Fruit fly (Drosophila melanogaster): ENCODE data around the gene srw.

The srw gene

DNA sequence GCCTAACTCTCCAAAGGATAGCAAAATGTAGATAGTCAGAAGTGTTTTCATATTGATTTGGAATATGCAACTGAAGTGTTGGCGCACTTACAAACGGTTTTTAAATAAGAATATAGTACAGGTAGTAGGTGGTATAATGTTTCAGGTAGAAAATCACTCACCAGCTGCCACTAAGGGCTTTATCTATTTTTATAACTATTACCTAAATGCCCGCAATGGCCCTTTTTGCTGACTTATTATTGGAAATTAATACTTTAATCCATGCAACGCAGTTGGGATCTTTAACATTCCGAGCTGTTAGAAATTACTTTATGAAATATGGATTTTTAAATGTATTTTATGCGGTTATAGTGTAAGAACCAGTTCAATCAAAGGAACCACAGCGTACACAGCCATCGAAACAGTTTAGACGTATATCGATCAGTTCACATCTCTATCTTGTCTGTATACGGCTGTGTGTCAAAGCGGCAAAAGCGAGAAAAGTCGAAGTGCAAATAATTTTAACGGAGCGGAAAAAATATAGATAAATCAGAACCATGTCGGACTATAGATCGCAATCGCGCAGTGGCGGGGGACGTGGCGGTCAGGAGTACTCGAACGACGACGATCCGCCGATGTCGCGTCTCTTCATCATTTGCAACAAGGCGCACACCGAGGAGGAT lies at the start of gene srw, which contains the start of gene CG1316 (continued):
- TF ChIP-seq ind (GFP tag; optimal IDR thresholded peaks at IDR 0.05) (no peak), pzg (GFP tag; optimal IDR thresholded peaks at IDR 0.05) (peak; percentile 60), MBD-R2 (GFP tag; IDR thresholded peaks at IDR 0.05) (peak; percentile 75), yki (optimal IDR thresholded peaks at IDR 0.05) (no peak), Rfx (GFP tag; IDR thresholded peaks at IDR 0.05) (0 out of 2 replicates have a peak, but pooled peaks have one; percentile 38), CG17829 (tag; optimal IDR thresholded peaks at IDR 0.05) (peak; percentile 21), peb (GFP tag; IDR thresholded peaks at IDR 0.05) (no peak), CG8281 (tag; optimal IDR thresholded peaks at IDR 0.05) (no peak), kah (GFP tag; optimal IDR thresholded peaks at IDR 0.05) (no peak), CG8290 (GFP tag; optimal IDR thresholded peaks at IDR 0.05) (no peak), CG8290 (tag; optimal IDR thresholded peaks at IDR 0.05) (no peak), CG2116 (GFP tag; optimal IDR thresholded peaks at IDR 0.05) (peak; percentile 53), tll (GFP tag; optimal IDR thresholded peaks at IDR 0.05) (no peak), CG6791 (GFP tag; IDR thresholded peaks at IDR 0.05; ENCODE audit: partially characterized antibody) (peak; percentile 8; the same call in 1 of the 3 replicates), CG31441 (GFP tag; IDR thresholded peaks at IDR 0.05) (no peak), Sry-δ (GFP tag; optimal IDR thresholded peaks at IDR 0.05) (peak; percentile 81), CG10959 (GFP tag; IDR thresholded peaks at IDR 0.05) (no peak), CG11695 (GFP tag; IDR thresholded peaks at IDR 0.05) (no peak), CG14014 (GFP tag; IDR thresholded peaks at IDR 0.05) (no peak), Doc3 (GFP tag; IDR thresholded peaks at IDR 0.05; ENCODE audit: partially characterized antibody) (0 out of 3 replicates have a peak, but pooled peaks have one; percentile 16), Pdp1 (GFP tag; optimal IDR thresholded peaks at IDR 0.05) (no peak), row (GFP tag; IDR thresholded peaks at IDR 0.05) (peak; percentile 55; the same call in 1 of the 3 replicates), mam (GFP tag; optimal IDR thresholded peaks at IDR 0.05) (no peak), CG34224 (GFP tag; IDR thresholded peaks at IDR 0.05; ENCODE audit: partially characterized antibody) (peak; percentile 44; the same call in 1 of the 3 replicates), Bgb (GFP tag; IDR thresholded peaks at IDR 0.05; ENCODE audit: partially characterized antibody) (peak; percentile 52), CG1792 (GFP tag; optimal IDR thresholded peaks at IDR 0.05) (no peak), CG10565 (GFP tag; optimal IDR thresholded peaks at IDR 0.05) (no peak), Nf-YB (GFP tag; optimal IDR thresholded peaks at IDR 0.05) (no peak), CG18764 (GFP tag; optimal IDR thresholded peaks at IDR 0.05) (no peak), da (GFP tag; optimal IDR thresholded peaks at IDR 0.05) (no peak), sens (GFP tag) (peak; percentile 26), stwl (tag; optimal IDR thresholded peaks at IDR 0.05) (peak; percentile 23), tin (GFP tag; optimal IDR thresholded peaks at IDR 0.05) (no peak), CG4854 (GFP tag; optimal IDR thresholded peaks at IDR 0.05) (no peak), Kr (GFP tag; optimal IDR thresholded peaks at IDR 0.05) (no peak), Scr (GFP tag; IDR thresholded peaks at IDR 0.05; ENCODE audit: partially characterized antibody) (peak; percentile 47), crp (GFP tag; optimal IDR thresholded peaks at IDR 0.05) (no peak), CG15514 (GFP tag; optimal IDR thresholded peaks at IDR 0.05) (peak; percentile 99), bbx (GFP tag; IDR thresholded peaks at IDR 0.05; ENCODE audit: partially characterized antibody) (peak; percentile 60), jumu (GFP tag; optimal IDR thresholded peaks at IDR 0.05) (no peak), CG12391 (tag; optimal IDR thresholded peaks at IDR 0.05) (no peak), knrl (GFP tag; IDR thresholded peaks at IDR 0.05; ENCODE audit: partially characterized antibody) (peak; percentile 25; the same call in 1 of the 3 replicates), unc-4 (GFP tag; IDR thresholded peaks at IDR 0.05; ENCODE audit: partially characterized antibody) (0 out of 2 replicates have a peak, but pooled peaks have one; percentile 39), CG18599 (GFP tag; optimal IDR thresholded peaks at IDR 0.05) (no peak), Opbp (GFP tag; IDR thresholded peaks at IDR 0.05; ENCODE audit: partially characterized antibody) (peak; percentile 35; the same call in 1 of the 3 replicates), CG2120 (GFP tag; optimal IDR thresholded peaks at IDR 0.05) (peak; percentile 34), shn (GFP tag; optimal IDR thresholded peaks at IDR 0.05) (no peak), en (GFP tag; optimal IDR thresholded peaks at IDR 0.05) (no peak), CG7928 (GFP tag; optimal IDR thresholded peaks at IDR 0.05) (peak; percentile 29)
